Worm (Caenorhabditis elegans) whole organism, L4/young adult: ENCODE measurements around the gene fat-1.

ENCODE experiments used
- W03F9.2 ChIP-seq: fragments of 150-350 bp; optimal IDR thresholded peaks from 2 replicates; lab custom pipeline; 2014; ENCODE audit warnings: missing biosample characterization, missing genetic modification characterization
- dao-5 ChIP-seq: sonication (generic microtip); optimal IDR thresholded peaks from 2 replicates; lab custom pipeline; 2016; ENCODE audit warnings: missing genotype, missing genetic modification characterization, moderate library complexity, missing compliant biosample characterization
- him-1 ChIP-seq: sonication (generic microtip); optimal IDR thresholded peaks from 2 replicates; lab custom pipeline; 2016; ENCODE audit warnings: missing genotype, missing genetic modification reagents, missing genetic modification characterization, missing compliant biosample characterization

DNA sequence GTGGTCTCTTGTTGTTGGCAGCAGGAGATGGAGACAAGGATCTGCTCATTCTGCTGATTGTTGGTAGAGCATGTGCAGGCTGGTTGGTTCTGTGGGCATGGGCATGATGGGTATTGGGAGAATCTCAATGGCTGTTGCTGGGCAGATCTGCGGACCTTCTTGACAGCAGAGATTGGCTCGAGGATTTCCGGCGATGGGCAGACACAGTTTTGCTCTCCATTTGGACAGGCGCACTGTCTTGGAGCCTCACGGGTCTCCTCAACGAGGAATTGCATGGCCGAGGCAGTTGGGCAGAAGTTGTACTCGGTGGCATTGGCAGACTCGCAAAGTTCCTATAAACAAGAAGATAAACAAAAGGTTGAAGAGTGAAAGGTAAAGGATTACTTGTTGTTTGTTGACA, 15.1 kb downstream of the fat-1 start:
- TF ChIP-seq W03F9.2 (tag; lab: Kevin White, UChicago) = no peak
- TF ChIP-seq dao-5 (tag; lab: Kevin White, UChicago) = no peak
- TF ChIP-seq him-1 (tag; lab: Kevin White, UChicago) = no peak
